Worm (Caenorhabditis elegans): ENCODE data around the gene fbxc-45.

- no peak for TF ChIP-seq unc-39 (tag; optimal IDR thresholded peaks at IDR 0.05)
- no peak for TF ChIP-seq lin-39 (tag; optimal IDR thresholded peaks at IDR 0.05)
- no peak for TF ChIP-seq egl-27 (tag; optimal IDR thresholded peaks at IDR 0.05)
- no peak for TF ChIP-seq snpc-4 (tag; optimal IDR thresholded peaks at IDR 0.05)
- no peak for TF ChIP-seq tbx-2 (tag; optimal IDR thresholded peaks at IDR 0.05)
- no peak for TF ChIP-seq ZK546.5 (tag; optimal IDR thresholded peaks at IDR 0.05)
- no peak for TF ChIP-seq zag-1 (tag; optimal IDR thresholded peaks at IDR 0.05)
- TF ChIP-seq nfya-1 (tag; optimal IDR thresholded peaks at IDR 0.05; ENCODE audit: insufficient read depth), result no peak
- no peak for TF ChIP-seq daf-12 (tag; optimal IDR thresholded peaks at IDR 0.05)
- TF ChIP-seq skn-1 (tag; optimal IDR thresholded peaks at IDR 0.05), result no peak
Measured at ce11 chrIV:2892787-2893485, 29.1 kb downstream of the fbxc-45 start.
